Worm (Caenorhabditis elegans) whole organism, L3 larva: ENCODE results near the gene tsr-2.

Experiments used
- aly-2 ChIP-seq: fragments of 150-350 bp; optimal IDR thresholded peaks from 2 replicates; lab custom pipeline; 2014; ENCODE audit warnings: missing biosample characterization, missing genetic modification characterization
- ceh-16 ChIP-seq: sonication (generic microtip); optimal IDR thresholded peaks from 2 replicates; lab custom pipeline; 2017; ENCODE audit warnings: missing biosample characterization, missing genetic modification characterization
- daf-12 ChIP-seq: fragments of 150-350 bp; optimal IDR thresholded peaks from 2 replicates; lab custom pipeline; 2014; ENCODE audit warnings: missing biosample characterization, missing genetic modification reagents, missing genetic modification characterization
- lin-15B ChIP-seq: fragments of 150-350 bp; optimal IDR thresholded peaks from 2 replicates; lab custom pipeline; 2014; ENCODE audit warnings: missing biosample characterization, missing genetic modification characterization
- nfya-1 ChIP-seq: sonication (generic microtip); optimal IDR thresholded peaks from 2 replicates; lab custom pipeline; 2017; ENCODE audit warnings: missing genetic modification characterization, mild to moderate bottlenecking, missing compliant biosample characterization, antibody characterized with exemption, moderate library complexity; ENCODE audit not compliant: insufficient read depth
- nhr-11 ChIP-seq: fragments of 150-350 bp; optimal IDR thresholded peaks from 2 replicates; lab custom pipeline; 2014; ENCODE audit warnings: missing biosample characterization, missing genetic modification characterization
- nhr-25 ChIP-seq: sonication (generic microtip); optimal IDR thresholded peaks from 2 replicates; lab custom pipeline; 2017; ENCODE audit warnings: missing biosample characterization, missing genetic modification characterization
- nhr-77 ChIP-seq: fragments of 150-350 bp; optimal IDR thresholded peaks from 2 replicates; lab custom pipeline; 2014; ENCODE audit warnings: missing biosample characterization, missing genetic modification characterization
- skn-1 ChIP-seq: fragments of 150-350 bp; optimal IDR thresholded peaks from 2 replicates; lab custom pipeline; 2014; ENCODE audit warnings: missing biosample characterization, missing genetic modification characterization
- unc-62 ChIP-seq: fragments of 150-350 bp; sonication (generic microtip); optimal IDR thresholded peaks from 4 replicates; lab custom pipeline; 2014; ENCODE audit warnings: missing biosample characterization, missing genetic modification reagents, missing genetic modification characterization

DNA sequence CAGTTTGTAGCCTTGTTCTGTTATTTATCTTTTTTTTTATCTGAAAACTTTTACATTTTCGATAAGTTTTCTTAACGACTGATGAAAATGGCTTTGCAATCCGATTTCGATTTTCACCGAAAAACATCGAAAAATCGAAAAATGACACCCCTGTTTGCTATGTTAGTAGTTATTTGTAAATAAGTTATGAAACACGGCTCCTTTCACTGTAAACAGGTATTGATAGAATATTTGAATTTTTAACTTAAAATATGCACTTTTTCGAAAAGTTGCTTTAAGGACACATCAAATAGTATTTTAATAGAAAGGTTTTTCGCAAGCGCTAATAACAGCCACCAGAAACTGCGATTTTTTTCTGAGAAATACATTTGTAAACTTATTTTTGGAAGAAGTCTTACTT lies 40.0 kb downstream of the tsr-2 start:
- TF ChIP-seq nhr-77 (tag; lab: Kevin White, UChicago): no peak
- no peak for TF ChIP-seq nhr-11 (tag; lab: Kevin White, UChicago)
- TF ChIP-seq daf-12 (tag; lab: Kevin White, UChicago): no peak
- no peak for TF ChIP-seq nfya-1 (tag; lab: Kevin White, UChicago)
- no peak for TF ChIP-seq lin-15B (tag; lab: Kevin White, UChicago)
- TF ChIP-seq unc-62 (GFP tag; lab: Kevin White, UChicago): no peak
- TF ChIP-seq ceh-16 (tag; lab: Kevin White, UChicago): no peak
- no peak for TF ChIP-seq skn-1
- TF ChIP-seq nhr-25 (tag; lab: Kevin White, UChicago): no peak
- no peak for TF ChIP-seq aly-2
